Fruit fly (Drosophila melanogaster) S2 (cell line): ENCODE data around the gene CG44174.

Experiments used
- CG8478 ChIP-seq: fragments of >200 bp; optimal IDR thresholded peaks from 2 replicates; lab custom pipeline; 2018
- CTCF ChIP-seq, 2 experiments: fragments of >200 bp; optimal IDR thresholded peaks; 2 replicates each; lab custom pipeline; 2018

dm6 chr3R:19306439-19307120, 9.1 kb upstream of the CG44174 start:
- TF ChIP-seq CG8478 (lab: Kevin White, UChicago) (no peak), CTCF (optimal IDR thresholded peaks at IDR 0.05; lab: Kevin White, UChicago) (no peak)
